Fruit fly (Drosophila melanogaster): ENCODE measurements around the gene AdoR.

Gene AdoR

dm6 chr3R:30134063-30135047 lies 15.1 kb downstream of the AdoR start, which contains the start of gene Tpi (continued):
- peak; percentile 29 for TF ChIP-seq Fer3 (tag; optimal IDR thresholded peaks at IDR 0.05)
- TF ChIP-seq Sox102F (GFP tag; optimal IDR thresholded peaks at IDR 0.05) = peak; percentile 50
- peak; percentile 22 to 93 for TF ChIP-seq Pdp1 (GFP tag; optimal IDR thresholded peaks at IDR 0.05)
- peak; percentile 42 for TF ChIP-seq pzg (GFP tag; optimal IDR thresholded peaks at IDR 0.05)
- no peak for TF ChIP-seq oc (tag; optimal IDR thresholded peaks at IDR 0.05)
- peak; percentile 10; the same call in 1 of the 2 replicates for TF ChIP-seq Rfx (GFP tag; IDR thresholded peaks at IDR 0.05)
- TF ChIP-seq Bteb2 (GFP tag; optimal IDR thresholded peaks at IDR 0.05) = peak; percentile 26
- TF ChIP-seq CG13287 (GFP tag; IDR thresholded peaks at IDR 0.05; ENCODE audit: partially characterized antibody) = peak; percentile 22; the same call in 1 of the 2 replicates
- peak; percentile 27 for TF ChIP-seq Hmr (GFP tag; optimal IDR thresholded peaks at IDR 0.05)
- peak; percentile 84 for TF ChIP-seq ftz-f1 (GFP tag; optimal IDR thresholded peaks at IDR 0.05)
- TF ChIP-seq H2.0 (GFP tag; IDR thresholded peaks at IDR 0.05) = no peak
- no peak for TF ChIP-seq pan (optimal IDR thresholded peaks at IDR 0.05)
- TF ChIP-seq pan (GFP tag; optimal IDR thresholded peaks at IDR 0.05 in 1 of 2, IDR thresholded peaks at IDR 0.05 in 1 of 2) = peak in 1 of 2 experiments; percentile 28
- TF ChIP-seq CG6272 (GFP tag; IDR thresholded peaks at IDR 0.05) = no peak
- TF ChIP-seq CG10209 (GFP tag; optimal IDR thresholded peaks at IDR 0.05) = peak; percentile 29
- TF ChIP-seq CG1832 (GFP tag; optimal IDR thresholded peaks at IDR 0.05) = no peak
- TF ChIP-seq wdn (GFP tag; IDR thresholded peaks at IDR 0.05) = no peak
- TF ChIP-seq CG18011 (GFP tag; optimal IDR thresholded peaks at IDR 0.05) = peak; percentile 19
- TF ChIP-seq CG6689 (GFP tag; IDR thresholded peaks at IDR 0.05) = no peak
- TF ChIP-seq Sox100B (GFP tag; optimal IDR thresholded peaks at IDR 0.05) = no peak
- TF ChIP-seq row (GFP tag; IDR thresholded peaks at IDR 0.05) = peak; percentile 51; the same call in 2 of the 3 replicates
- TF ChIP-seq YL-1 (GFP tag; optimal IDR thresholded peaks at IDR 0.05) = peak; percentile 50
- TF ChIP-seq Vsx1 (GFP tag; optimal IDR thresholded peaks at IDR 0.05) = no peak
- no peak for TF ChIP-seq Bdp1 (GFP tag; optimal IDR thresholded peaks at IDR 0.05)
- peak; percentile 9 for TF ChIP-seq BtbVII (GFP tag; optimal IDR thresholded peaks at IDR 0.05)
- peak; percentile 33 for TF ChIP-seq Oli (tag; optimal IDR thresholded peaks at IDR 0.05)
- TF ChIP-seq zf30C (GFP tag; optimal IDR thresholded peaks at IDR 0.05) = no peak
- peak; percentile 76 for TF ChIP-seq CG15514 (GFP tag; optimal IDR thresholded peaks at IDR 0.05)
- peak; percentile 2 for TF ChIP-seq org-1 (GFP tag; optimal IDR thresholded peaks at IDR 0.05)
- TF ChIP-seq CG13424 (tag; optimal IDR thresholded peaks at IDR 0.05) = peak; percentile 38
- peak; percentile 61 for TF ChIP-seq pita (GFP tag; optimal IDR thresholded peaks at IDR 0.05)
- TF ChIP-seq Camta (GFP tag; optimal IDR thresholded peaks at IDR 0.05) = peak; percentile 7
- peak; percentile 68 for TF ChIP-seq CG15269 (tag; optimal IDR thresholded peaks at IDR 0.05)
- TF ChIP-seq CG10431 (GFP tag; optimal IDR thresholded peaks at IDR 0.05) = no peak
- peak; percentile 97 for TF ChIP-seq hkb (optimal IDR thresholded peaks at IDR 0.05)
- TF ChIP-seq hkb (GFP tag; IDR thresholded peaks at IDR 0.05) = no peak
- peak; percentile 5 for TF ChIP-seq CG9437 (GFP tag; optimal IDR thresholded peaks at IDR 0.05)
- TF ChIP-seq BEAF-32 (GFP tag; optimal IDR thresholded peaks at IDR 0.05) = peak; percentile 29
- TF ChIP-seq PHDP (tag; optimal IDR thresholded peaks at IDR 0.05) = peak; percentile 67
- TF ChIP-seq CG17802 (tag; optimal IDR thresholded peaks at IDR 0.05) = no peak
- peak; percentile 14 for TF ChIP-seq Chrac-16 (GFP tag; optimal IDR thresholded peaks at IDR 0.05)
- TF ChIP-seq CHES-1-like (GFP tag; optimal IDR thresholded peaks at IDR 0.05) = peak; percentile 17
- peak; percentile 72; the same call in 2 of the 3 replicates for TF ChIP-seq ci (GFP tag; IDR thresholded peaks at IDR 0.05)
- TF ChIP-seq CG9817 (tag; optimal IDR thresholded peaks at IDR 0.05) = peak; percentile 20
- TF ChIP-seq dpn (GFP tag; optimal IDR thresholded peaks at IDR 0.05) = peak in 1 of 2 experiments; percentile 9
- peak; percentile 22 for TF ChIP-seq eyg (GFP tag; optimal IDR thresholded peaks at IDR 0.05)
- no peak for TF ChIP-seq CG8290 (GFP tag; optimal IDR thresholded peaks at IDR 0.05)
- peak in 1 of 2 experiments; percentile 71 for TF ChIP-seq CG8290 (tag; optimal IDR thresholded peaks at IDR 0.05)

All from whole organism, embryonic.